Worm (Caenorhabditis elegans): ENCODE data around the gene lec-8.

DNA sequence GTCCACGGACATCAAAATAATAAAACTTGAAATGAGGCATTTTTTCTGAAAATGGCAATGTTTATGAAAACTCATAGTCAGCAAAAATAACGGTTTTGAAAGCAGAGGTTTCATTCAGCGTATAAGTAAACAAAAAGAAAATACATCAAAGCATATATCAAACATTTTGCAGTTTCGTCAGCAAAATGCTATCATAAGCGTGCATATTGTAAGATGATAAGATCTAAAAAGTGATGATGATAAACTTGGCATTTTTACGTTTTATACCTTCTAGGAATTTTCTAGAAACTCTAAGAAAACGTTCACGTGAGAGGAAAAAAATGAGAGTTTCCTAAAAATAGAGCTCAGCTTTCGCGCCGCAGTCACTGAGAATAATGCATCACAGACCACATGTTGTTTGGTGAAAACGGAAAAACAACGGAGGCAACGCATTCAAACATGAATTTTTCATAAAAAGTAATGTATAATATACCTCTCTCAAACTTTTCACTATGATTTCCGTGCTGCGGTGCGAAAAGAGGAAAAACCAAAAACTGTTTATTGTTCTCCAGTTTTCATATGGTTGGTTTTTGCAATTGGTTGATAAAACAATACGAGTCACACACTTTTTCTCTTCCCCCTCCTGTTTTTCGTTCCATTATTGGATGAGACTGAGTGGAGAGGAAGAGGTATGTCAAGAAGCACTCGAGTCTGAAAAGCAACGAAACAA, 12.7 kb downstream of the lec-8 start, which contains the start of the genes gst-36 and R07B1.5:
- TF ChIP-seq nfya-1 (tag; optimal IDR thresholded peaks at IDR 0.05) (no peak), ceh-18 (tag; optimal IDR thresholded peaks at IDR 0.05) (no peak), pha-4 (tag; optimal IDR thresholded peaks at IDR 0.05) (no peak), ceh-19 (GFP tag; optimal IDR thresholded peaks at IDR 0.05) (no peak)

Data from whole organism, late embryonic.